Comparison of ENCODE assay signal across 2 fruit fly cellular contexts in the genomic region with DNA sequence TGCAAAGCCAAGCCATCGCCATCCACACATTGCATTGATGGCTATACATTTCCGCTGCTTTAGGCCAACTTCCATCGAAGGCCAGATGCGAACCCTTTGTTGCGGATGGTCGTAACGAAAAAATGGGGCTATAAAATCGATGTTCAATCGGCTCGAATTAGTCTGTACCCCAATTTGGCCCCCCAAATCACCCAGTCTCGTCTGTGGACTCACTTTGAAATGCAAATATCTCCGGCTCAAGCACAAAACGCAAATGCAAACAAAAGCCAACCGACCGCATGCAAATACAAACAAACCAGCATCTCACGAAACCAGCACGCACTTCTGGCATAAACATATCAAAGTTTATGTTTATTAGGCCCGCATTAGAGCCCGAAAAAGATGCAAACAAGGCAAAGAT.
TF ChIP-seq lines count a peak whose summit lies in the region.

No protein-coding gene starts in this region.

- no peak for TF ChIP-seq CTCF in whole organism, embryonic (GFP tag; optimal IDR thresholded peaks at IDR 0.05; lab: Kevin White, UChicago)

TF ChIP-seq in whole organism, embryonic, 481 proteins besides CTCF, POLR2A, EP300 and RAD21:
- TF ChIP-seq slbo (GFP tag; IDR thresholded peaks at IDR 0.05; lab: Robert Waterston, UW) (no peak), Eip74EF (GFP tag; optimal IDR thresholded peaks at IDR 0.05; lab: Kevin White, UChicago) (peak in 1 of 2 experiments; percentile 16), gsb-n (tag; optimal IDR thresholded peaks at IDR 0.05; lab: Kevin White, UChicago) (no peak), CG12071 (GFP tag; optimal IDR thresholded peaks at IDR 0.05; lab: Kevin White, UChicago) (peak; percentile 14), ci (GFP tag; IDR thresholded peaks at IDR 0.05; lab: Robert Waterston, UW) (peak; percentile 54; the same call in 1 of the 3 replicates), Xrp1 (GFP tag; IDR thresholded peaks at IDR 0.05; lab: Robert Waterston, UW) (0 out of 2 replicates have a peak, but pooled peaks have one; percentile 16), oc (tag; optimal IDR thresholded peaks at IDR 0.05; lab: Kevin White, UChicago) (peak; percentile 17), sim (GFP tag; IDR thresholded peaks at IDR 0.05; lab: Robert Waterston, UW) (no peak), vvl (GFP tag; IDR thresholded peaks at IDR 0.05; lab: Robert Waterston, UW) (peak; percentile 62; the same call in 1 of the 2 replicates), pb (GFP tag; optimal IDR thresholded peaks at IDR 0.05; lab: Kevin White, UChicago) (peak; percentile 7), HmgZ (tag; optimal IDR thresholded peaks at IDR 0.05; lab: Kevin White, UChicago) (no peak), E2f2 (GFP tag; IDR thresholded peaks at IDR 0.05; lab: Robert Waterston, UW) (no peak), ATbp (GFP tag; optimal IDR thresholded peaks at IDR 0.05; lab: Kevin White, UChicago) (peak; percentile 42), CG9797 (GFP tag; optimal IDR thresholded peaks at IDR 0.05; lab: Kevin White, UChicago) (no peak), abd-A (tag; optimal IDR thresholded peaks at IDR 0.05; lab: Kevin White, UChicago) (peak; percentile 62), CG12769 (tag; optimal IDR thresholded peaks at IDR 0.05; lab: Kevin White, UChicago) (peak; percentile 59), Awh (GFP tag; IDR thresholded peaks at IDR 0.05; lab: Robert Waterston, UW) (peak; percentile 58; the same call in 1 of the 2 replicates), Med (GFP tag; lab: Kevin White, UChicago) (peak; percentile 65), so (GFP tag; IDR thresholded peaks at IDR 0.05; lab: Robert Waterston, UW) (0 out of 3 replicates have a peak, but pooled peaks have one; percentile 21), vfl (GFP tag; optimal IDR thresholded peaks at IDR 0.05; lab: Kevin White, UChicago) (no peak), H15 (GFP tag; IDR thresholded peaks at IDR 0.05; lab: Robert Waterston, UW) (peak; percentile 42; the same call in 1 of the 3 replicates)

TF ChIP-seq in whole organism, prepupa, 60 proteins besides CTCF, POLR2A, EP300 and RAD21:
- no peak for TF ChIP-seq CG34406 (GFP tag; optimal IDR thresholded peaks at IDR 0.05; lab: Kevin White, UChicago)
- TF ChIP-seq CG1621 (tag; optimal IDR thresholded peaks at IDR 0.05; lab: Kevin White, UChicago), result no peak
- no peak for TF ChIP-seq Sox14 (GFP tag; optimal IDR thresholded peaks at IDR 0.05; lab: Kevin White, UChicago)
- peak; percentile 56 for TF ChIP-seq fkh (GFP tag; optimal IDR thresholded peaks at IDR 0.05; lab: Kevin White, UChicago)
